Worm (Caenorhabditis elegans): ENCODE results near the gene C14B4.2.

DNA sequence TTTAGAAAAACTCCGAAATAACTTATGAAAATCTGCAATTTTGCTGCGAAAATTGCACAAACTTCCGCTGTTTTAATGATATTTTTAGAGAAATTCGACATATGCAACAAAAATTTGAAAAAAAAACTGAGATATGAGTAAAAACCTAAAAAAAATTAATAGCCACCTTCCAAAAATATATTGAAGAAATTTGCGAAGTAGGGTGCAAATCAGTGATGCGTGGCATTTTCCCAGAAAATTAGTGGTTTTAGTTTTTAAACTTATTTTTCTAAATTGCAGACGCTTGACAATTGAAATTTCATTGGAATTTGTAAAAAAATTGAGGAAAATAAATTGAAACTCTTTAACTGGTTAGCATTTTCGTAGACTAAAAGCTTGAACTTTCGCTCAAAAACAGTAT is 36.4 kb upstream of the C14B4.2 start, which contains the start of gene C25F9.13:
- TF ChIP-seq unc-62 (GFP tag; optimal IDR thresholded peaks at IDR 0.05): no peak
- TF ChIP-seq ama-1 (optimal IDR thresholded peaks at IDR 0.05): no peak
- no peak for TF ChIP-seq nhr-71 (tag; optimal IDR thresholded peaks at IDR 0.05)
- TF ChIP-seq nhr-77 (tag; optimal IDR thresholded peaks at IDR 0.05): no peak
- TF ChIP-seq Y116A8C.19 (tag; optimal IDR thresholded peaks at IDR 0.05; ENCODE audit: borderline replicate concordance): no peak
- no peak for TF ChIP-seq ztf-11 (tag; optimal IDR thresholded peaks at IDR 0.05)
- no peak for TF ChIP-seq ces-1 (GFP tag; optimal IDR thresholded peaks at IDR 0.05)
- TF ChIP-seq lin-15B (tag; optimal IDR thresholded peaks at IDR 0.05): no peak
